Fruit fly (Drosophila melanogaster) whole organism, pupa: ENCODE results near the gene CG11836.

Experiments used
- CG10348 ChIP-seq: fragments of 200-800 bp; sonication (Bioruptor generic); IDR thresholded peaks from 2 replicates; pipeline ENCODE4 v1.3.6; 2022; ENCODE audit warnings: missing biosample characterization, missing genetic modification characterization
- CG15710 ChIP-seq: fragments of 200-800 bp; sonication (Bioruptor generic); optimal IDR thresholded peaks from 2 replicates; lab custom pipeline; 2018; ENCODE audit warnings: missing biosample characterization, mild to moderate bottlenecking, missing genetic modification characterization, moderate library complexity
- CG17806 ChIP-seq: fragments of 200-800 bp; sonication (Bioruptor generic); optimal IDR thresholded peaks from 2 replicates; lab custom pipeline; 2018; ENCODE audit warnings: missing biosample characterization, mild to moderate bottlenecking, missing genetic modification characterization, moderate library complexity
- CG8301 ChIP-seq: fragments of 200-800 bp; sonication (Bioruptor generic); optimal IDR thresholded peaks from 2 replicates; lab custom pipeline; 2018; ENCODE audit warnings: missing biosample characterization, mild to moderate bottlenecking, missing genetic modification characterization
- CG9948 ChIP-seq: fragments of 200-800 bp; sonication (Bioruptor generic); optimal IDR thresholded peaks from 2 replicates; lab custom pipeline; 2018; ENCODE audit warnings: missing biosample characterization, mild to moderate bottlenecking, missing genetic modification characterization, moderate library complexity
- D1 ChIP-seq: fragments of 200-800 bp; sonication (Bioruptor generic); optimal IDR thresholded peaks from 2 replicates; lab custom pipeline; 2018; ENCODE audit warnings: missing biosample characterization, mild to moderate bottlenecking, missing genetic modification characterization, moderate library complexity
- EcR ChIP-seq: fragments of 200-800 bp; sonication (Bioruptor generic); optimal IDR thresholded peaks from 3 replicates; lab custom pipeline; 2019; ENCODE audit warnings: missing biosample characterization, missing genetic modification characterization, mild to moderate bottlenecking, moderate library complexity, missing genetic modification reagents
- Ets98B ChIP-seq: fragments of 200-800 bp; sonication (Bioruptor generic); IDR thresholded peaks from 2 replicates; pipeline ENCODE4 v1.3.6; 2022; ENCODE audit warnings: missing biosample characterization, missing genetic modification characterization
- Snoo ChIP-seq: fragments of 200-800 bp; sonication (Bioruptor generic); optimal IDR thresholded peaks from 3 replicates; lab custom pipeline; 2017; ENCODE audit warnings: missing biosample characterization, mild to moderate bottlenecking, missing genetic modification characterization, inconsistent platforms
- fd96Ca ChIP-seq: fragments of 200-800 bp; sonication (Bioruptor generic); IDR thresholded peaks from 3 replicates; pipeline ENCODE4 v1.3.6; 2022; ENCODE audit warnings: missing biosample characterization, missing genetic modification characterization
- rn ChIP-seq: fragments of 200-800 bp; sonication (Bioruptor generic); IDR thresholded peaks from 2 replicates; pipeline ENCODE4 v1.3.6; 2022; ENCODE audit warnings: missing biosample characterization, missing genetic modification characterization

dm6 chr3R:25094639-25095038 is 23.7 kb downstream of the CG11836 start, which contains the start of gene fd96Cb:
- TF ChIP-seq EcR (GFP tag; lab: Kevin White, UChicago) (no peak), CG15710 (no peak), CG10348 (GFP tag; lab: Robert Waterston, UW) (no peak), fd96Ca (GFP tag; lab: Robert Waterston, UW) (no peak), CG17806 (tag; lab: Kevin White, UChicago) (no peak), rn (no peak), D1 (tag; lab: Kevin White, UChicago) (no peak), Snoo (no peak), CG9948 (tag; lab: Kevin White, UChicago) (no peak), CG8301 (no peak), Ets98B (GFP tag; lab: Robert Waterston, UW) (no peak)
